Worm (Caenorhabditis elegans): ENCODE results near the gene W04H10.1.

ce11 chrII:627913-628312, 19.1 kb downstream of the W04H10.1 start:
- TF ChIP-seq ztf-11 (tag; optimal IDR thresholded peaks at IDR 0.05) = no peak
- TF ChIP-seq snpc-4 (tag; optimal IDR thresholded peaks at IDR 0.05) = no peak
- no peak for TF ChIP-seq sma-3 (GFP tag; optimal IDR thresholded peaks at IDR 0.05)
- no peak for TF ChIP-seq aly-2 (tag; optimal IDR thresholded peaks at IDR 0.05)
